Fruit fly (Drosophila melanogaster): ENCODE measurements around the gene fray.

dm6 chr3R:18546972-18547371 is 25.9 kb upstream of the fray start:
- no peak for TF ChIP-seq CG8478 (optimal IDR thresholded peaks at IDR 0.05)
- TF ChIP-seq CTCF (optimal IDR thresholded peaks at IDR 0.05), result no peak
